Fruit fly (Drosophila melanogaster) ovary, adult (tissue): ENCODE data around the gene Acyp.

Experiments used
- CG17801 ChIP-seq: fragments of 200-800 bp; optimal IDR thresholded peaks from 2 replicates; lab custom pipeline; 2019; ENCODE audit warnings: missing biosample characterization, mild to moderate bottlenecking, missing genetic modification characterization, moderate library complexity; ENCODE audit not compliant: partially characterized antibody

Gene Acyp

dm6 chr2L:13949789-13950188, 37.9 kb downstream of the Acyp start:
- TF ChIP-seq CG17801 (GFP tag; lab: Kevin White, UChicago) = no peak

DNA sequence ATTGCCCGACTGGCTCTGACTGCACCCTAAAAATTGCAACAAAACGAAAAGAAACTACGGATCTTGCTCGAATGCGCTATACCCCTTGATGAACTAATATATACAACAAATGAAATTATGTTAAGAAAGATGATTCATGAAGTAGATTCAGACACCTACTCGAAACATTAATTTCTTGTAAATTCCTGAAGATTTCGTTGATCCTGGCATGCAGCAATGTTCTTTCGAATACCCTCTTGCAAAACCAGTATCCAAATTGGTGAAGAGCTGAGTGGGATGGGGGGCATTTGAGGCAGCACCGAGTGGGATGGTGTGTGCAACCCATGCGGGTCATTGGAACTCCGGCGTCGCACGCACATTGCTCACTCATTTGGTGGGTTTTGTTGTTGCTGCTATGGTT, 43.9 kb downstream of the Acyp start:
- TF ChIP-seq CG17801 (GFP tag; lab: Kevin White, UChicago) = no peak

DNA sequence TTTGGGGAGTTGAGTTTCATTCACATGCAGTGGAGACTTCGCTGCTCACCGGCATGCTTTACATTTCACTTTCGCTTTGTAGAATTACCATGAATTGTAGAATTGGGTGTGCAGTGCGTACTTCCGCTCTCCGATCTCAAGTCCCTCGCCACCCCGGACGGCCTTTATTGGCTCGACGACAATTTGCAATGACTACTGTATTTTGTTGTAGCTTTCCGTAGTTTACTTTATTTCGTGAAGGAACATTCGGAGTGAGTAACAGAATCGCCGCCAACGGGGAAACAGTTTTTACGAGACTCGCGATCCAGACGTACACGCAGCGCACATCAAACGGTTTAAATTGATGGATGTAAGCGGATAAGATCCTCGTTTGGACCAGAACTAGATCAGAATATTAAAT, 45.4 kb downstream of the Acyp start, which contains the start of gene NimA:
Gene NimA, plus strand, starts transcription at position 301 of the 400 bp plus-strand sequence.
- TF ChIP-seq CG17801 (GFP tag; lab: Kevin White, UChicago) = no peak

DNA sequence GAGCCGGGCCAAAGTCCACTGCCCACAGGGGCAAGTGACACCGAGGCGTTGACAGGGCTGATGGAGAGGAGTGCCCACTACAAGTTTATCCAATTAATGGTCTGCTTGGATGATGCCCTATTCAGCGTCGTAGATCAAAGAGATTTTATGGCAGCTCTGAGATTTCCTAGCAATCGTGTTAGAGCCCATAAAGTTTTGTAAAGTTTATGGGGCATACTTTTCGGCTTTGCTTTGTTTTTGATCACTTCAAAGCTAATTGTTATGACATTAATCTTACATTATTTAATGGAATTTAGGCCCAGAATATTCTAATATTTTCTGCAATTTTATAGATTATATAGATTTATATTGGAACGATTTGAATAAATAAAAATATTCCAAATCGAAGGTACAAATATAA, 48.5 kb downstream of the Acyp start:
- no peak for TF ChIP-seq CG17801 (GFP tag; lab: Kevin White, UChicago)
